Worm (Caenorhabditis elegans) whole organism, young adult: ENCODE data around the gene cest-28.
A peak's percentile ranks its signal among the peaks of the same experiment; 100 is the strongest.

ENCODE experiments used
- B0261.1 ChIP-seq: sonication (generic microtip); optimal IDR thresholded peaks from 2 replicates; lab custom pipeline; 2016; ENCODE audit warnings: mild to moderate bottlenecking, missing genetic modification characterization, moderate library complexity, missing compliant biosample characterization
- B0336.3 ChIP-seq: fragments of 200-800 bp; sonication (Bioruptor generic); IDR thresholded peaks from 2 replicates; pipeline ENCODE4 v1.3.6; 2022; ENCODE audit warnings: missing genetic modification characterization, missing compliant biosample characterization
- D2030.7 ChIP-seq: fragments of 200-800 bp; sonication (Bioruptor generic); IDR thresholded peaks from 2 replicates; pipeline ENCODE4 v1.3.6; 2022; ENCODE audit warnings: missing genetic modification reagents, missing genetic modification characterization, missing compliant biosample characterization
- F55B11.4 ChIP-seq: sonication (generic microtip); optimal IDR thresholded peaks from 2 replicates; lab custom pipeline; 2016; ENCODE audit warnings: missing compliant biosample characterization, missing genetic modification characterization, borderline replicate concordance; ENCODE audit not compliant: insufficient read depth
- F57A8.1 ChIP-seq: fragments of 200-800 bp; sonication (Bioruptor generic); optimal IDR thresholded peaks from 2 replicates; lab custom pipeline; 2018; ENCODE audit warnings: mild to moderate bottlenecking, missing genetic modification characterization, moderate library complexity, missing compliant biosample characterization
- Y53G8AR.9 ChIP-seq: fragments of 200-800 bp; sonication (Bioruptor generic); conservative IDR thresholded peaks from 2 replicates; pipeline ENCODE4 v1.3.6; 2022; ENCODE audit warnings: missing genetic modification reagents, missing genetic modification characterization, missing compliant biosample characterization
- Y56A3A.18 ChIP-seq: fragments of 200-800 bp; sonication (Bioruptor generic); IDR thresholded peaks from 2 replicates; pipeline ENCODE4 v1.3.6; 2022; ENCODE audit warnings: missing genetic modification reagents, missing genetic modification characterization, missing compliant biosample characterization
- akir-1 ChIP-seq: fragments of 200-800 bp; sonication (Bioruptor generic); optimal IDR thresholded peaks from 2 replicates; lab custom pipeline; 2018; ENCODE audit warnings: mild to moderate bottlenecking, missing genetic modification characterization, moderate library complexity, missing compliant biosample characterization
- aptf-2 ChIP-seq: fragments of 200-800 bp; sonication (Bioruptor generic); conservative IDR thresholded peaks from 2 replicates; pipeline ENCODE4 v1.3.6; 2022; ENCODE audit warnings: missing genetic modification reagents, missing genetic modification characterization, missing compliant biosample characterization
- atf-7 ChIP-seq: sonication (generic microtip); optimal IDR thresholded peaks from 2 replicates; lab custom pipeline; 2017; ENCODE audit warnings: mild to moderate bottlenecking, missing genetic modification characterization, missing compliant biosample characterization
- attf-6 ChIP-seq: fragments of 200-800 bp; sonication (Bioruptor generic); IDR thresholded peaks from 2 replicates; pipeline ENCODE4 v1.3.6; 2022; ENCODE audit warnings: missing genetic modification reagents, missing genetic modification characterization, missing compliant biosample characterization
- ccch-3 ChIP-seq: fragments of 200-800 bp; sonication (Bioruptor generic); optimal IDR thresholded peaks from 2 replicates; lab custom pipeline; 2018; ENCODE audit warnings: mild to moderate bottlenecking, missing genetic modification characterization, missing compliant biosample characterization
- cebp-1 ChIP-seq, 2 experiments: fragments of 200-800 bp in 1 of 2; sonication (Bioruptor generic) in 1 of 2; sonication (generic microtip) in 1 of 2; IDR thresholded peaks in 1 of 2; optimal IDR thresholded peaks in 1 of 2; 2 replicates each; pipeline versions ENCODE4 v1.3.6 to Lab custom; 2017 to 2022; ENCODE audit warnings: missing compliant biosample characterization in 2 of 2, missing genetic modification characterization in 2 of 2, mild to moderate bottlenecking in 1 of 2, missing genetic modification reagents in 1 of 2, moderate library complexity in 1 of 2
- ceh-40 ChIP-seq: fragments of 200-800 bp; sonication (Bioruptor generic); IDR thresholded peaks from 2 replicates; pipeline ENCODE4 v1.3.6; 2022; ENCODE audit warnings: missing genetic modification characterization, missing compliant biosample characterization
- ceh-58 ChIP-seq: fragments of 200-800 bp; sonication (Bioruptor generic); IDR thresholded peaks from 2 replicates; pipeline ENCODE4 v1.3.6; 2022; ENCODE audit warnings: missing genetic modification characterization, missing compliant biosample characterization
- chd-7 ChIP-seq: sonication (generic microtip); optimal IDR thresholded peaks from 2 replicates; lab custom pipeline; 2016; ENCODE audit warnings: mild to moderate bottlenecking, missing genetic modification characterization, moderate library complexity, missing compliant biosample characterization
- dox-1 ChIP-seq: fragments of 200-800 bp; sonication (Bioruptor generic); IDR thresholded peaks from 2 replicates; pipeline ENCODE4 v1.3.6; 2022; ENCODE audit warnings: missing genetic modification reagents, missing genetic modification characterization, missing compliant biosample characterization
- dpff-1 ChIP-seq: sonication (generic microtip); optimal IDR thresholded peaks from 2 replicates; lab custom pipeline; 2017; ENCODE audit warnings: mild to moderate bottlenecking, missing genetic modification characterization, missing compliant biosample characterization
- egrh-3 ChIP-seq: fragments of 200-800 bp; sonication (Bioruptor generic); IDR thresholded peaks from 2 replicates; pipeline ENCODE4 v1.3.6; 2022; ENCODE audit warnings: missing genetic modification reagents, missing genetic modification characterization, missing compliant biosample characterization
- ekl-4 ChIP-seq: fragments of 200-800 bp; sonication (Bioruptor generic); IDR thresholded peaks from 2 replicates; pipeline ENCODE4 v1.3.6; 2022; ENCODE audit warnings: missing genetic modification reagents, missing genetic modification characterization, missing compliant biosample characterization
- gei-17 ChIP-seq: fragments of 200-800 bp; sonication (Bioruptor generic); optimal IDR thresholded peaks from 2 replicates; lab custom pipeline; 2018; ENCODE audit warnings: mild to moderate bottlenecking, missing genetic modification characterization, missing compliant biosample characterization
- hmg-1.2 ChIP-seq: fragments of 200-800 bp; sonication (Bioruptor generic); IDR thresholded peaks from 2 replicates; pipeline ENCODE4 v1.3.6; 2022; ENCODE audit warnings: missing genetic modification reagents, missing genetic modification characterization, missing compliant biosample characterization
- lir-1 ChIP-seq: fragments of 200-800 bp; sonication (Bioruptor generic); conservative IDR thresholded peaks from 2 replicates; pipeline ENCODE4 v1.3.6; 2022; ENCODE audit warnings: missing genetic modification reagents, missing genetic modification characterization, missing compliant biosample characterization
- lsl-1 ChIP-seq: fragments of 200-800 bp; sonication (Bioruptor generic); optimal IDR thresholded peaks from 2 replicates; lab custom pipeline; 2018; ENCODE audit warnings: mild to moderate bottlenecking, missing genetic modification characterization, moderate library complexity, missing compliant biosample characterization
- mel-28 ChIP-seq: sonication (generic microtip); optimal IDR thresholded peaks from 2 replicates; lab custom pipeline; 2016; ENCODE audit warnings: borderline replicate concordance, mild to moderate bottlenecking, missing genetic modification characterization, missing compliant biosample characterization
- nhr-80 ChIP-seq: sonication (generic microtip); optimal IDR thresholded peaks from 2 replicates; lab custom pipeline; 2016; ENCODE audit warnings: missing genetic modification characterization, missing compliant biosample characterization
- pbrm-1 ChIP-seq: fragments of 200-800 bp; sonication (Bioruptor generic); IDR thresholded peaks from 2 replicates; pipeline ENCODE4 v1.3.6; 2022; ENCODE audit warnings: missing genetic modification reagents, missing genetic modification characterization, missing compliant biosample characterization
- rec-8 ChIP-seq, 2 experiments: sonication (generic microtip); optimal IDR thresholded peaks; 2 replicates each; lab custom pipeline; 2016; ENCODE audit warnings: mild to moderate bottlenecking in 2 of 2, missing genetic modification characterization in 2 of 2, missing genetic modification reagents in 2 of 2, missing genotype in 2 of 2, missing biosample characterization in 1 of 2, missing compliant biosample characterization in 1 of 2, moderate library complexity in 1 of 2
- repo-1 ChIP-seq: sonication (generic microtip); optimal IDR thresholded peaks from 2 replicates; lab custom pipeline; 2017; ENCODE audit warnings: mild to moderate bottlenecking, missing genetic modification characterization, missing compliant biosample characterization
- sdz-38 ChIP-seq: sonication (generic microtip); optimal IDR thresholded peaks from 2 replicates; lab custom pipeline; 2016; ENCODE audit warnings: missing genotype, missing genetic modification characterization, missing compliant biosample characterization
- sea-2 ChIP-seq: fragments of 200-800 bp; sonication (Bioruptor generic); IDR thresholded peaks from 2 replicates; pipeline ENCODE4 v1.3.6; 2022; ENCODE audit warnings: missing genetic modification characterization, missing compliant biosample characterization
- snpc-1.1 ChIP-seq: sonication (generic microtip); optimal IDR thresholded peaks from 2 replicates; lab custom pipeline; 2017; ENCODE audit warnings: missing genetic modification characterization, mild to moderate bottlenecking, missing compliant biosample characterization, antibody characterized with exemption, moderate library complexity, missing genotype, missing genetic modification reagents; ENCODE audit not compliant: insufficient read depth
- sptf-2 ChIP-seq: fragments of 200-800 bp; sonication (Bioruptor generic); optimal IDR thresholded peaks from 2 replicates; lab custom pipeline; 2018; ENCODE audit warnings: mild to moderate bottlenecking, missing genetic modification characterization, missing compliant biosample characterization
- tbx-9 ChIP-seq: sonication (generic microtip); optimal IDR thresholded peaks from 2 replicates; lab custom pipeline; 2016; ENCODE audit warnings: borderline replicate concordance, missing genetic modification characterization, inconsistent platforms, missing compliant biosample characterization
- unc-130 ChIP-seq: sonication (generic microtip); optimal IDR thresholded peaks from 2 replicates; lab custom pipeline; 2016; ENCODE audit warnings: missing genetic modification reagents, missing genetic modification characterization, missing compliant biosample characterization
- zfh-2 ChIP-seq: fragments of 200-800 bp; sonication (Bioruptor generic); conservative IDR thresholded peaks from 2 replicates; pipeline ENCODE4 v1.3.6; 2022; ENCODE audit warnings: missing genetic modification reagents, missing genetic modification characterization, missing compliant biosample characterization
- ztf-22 ChIP-seq: fragments of 200-800 bp; sonication (Bioruptor generic); optimal IDR thresholded peaks from 2 replicates; lab custom pipeline; 2018; ENCODE audit warnings: mild to moderate bottlenecking, missing genetic modification characterization, moderate library complexity, missing compliant biosample characterization

cest-28 gene

DNA sequence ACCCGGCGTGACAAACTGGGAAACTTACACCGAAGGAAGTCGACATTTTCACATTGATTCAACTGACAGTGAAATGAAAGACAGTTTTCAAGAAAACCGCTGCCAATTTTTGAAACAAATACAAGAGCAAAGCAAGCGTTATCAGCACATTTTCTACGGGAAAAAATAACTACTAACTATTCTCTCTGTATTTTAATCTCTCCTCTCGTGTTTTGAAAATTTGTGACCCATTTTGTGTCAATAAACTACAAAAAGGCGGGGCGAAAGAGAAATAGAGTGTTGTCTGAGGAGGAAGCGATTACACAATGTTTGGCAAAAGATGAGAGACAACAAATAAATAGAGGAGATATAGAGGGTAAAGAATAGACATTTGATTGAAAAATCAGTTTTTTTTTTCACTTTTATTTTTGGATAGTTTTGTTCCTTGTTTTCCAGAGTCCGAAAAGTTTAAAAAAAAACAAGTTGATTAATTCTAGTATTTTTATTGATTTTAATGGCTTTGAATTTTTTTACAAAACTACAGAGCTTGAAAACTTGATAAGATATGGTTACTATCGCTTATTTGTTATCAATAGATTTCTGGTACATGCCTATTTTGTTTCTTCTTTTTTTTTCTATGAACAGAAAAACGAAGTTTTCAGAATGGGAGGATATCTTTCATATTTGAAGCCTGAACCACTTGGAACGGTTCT lies 6.7 kb downstream of the cest-28 start, which contains the start of gene cest-34:
Gene cest-34 (plus strand): TSS at position 642 of the 692 bp plus-strand sequence.
- TF ChIP-seq F55B11.4 = no peak
- TF ChIP-seq nhr-80 (tag; lab: Kevin White, UChicago) = peak; percentile 87
- TF ChIP-seq repo-1 (tag; lab: Kevin White, UChicago) = no peak
- no peak for TF ChIP-seq B0336.3 (GFP tag; lab: Robert Waterston, UW)
- TF ChIP-seq, all 124 proteins: peak for 1

DNA sequence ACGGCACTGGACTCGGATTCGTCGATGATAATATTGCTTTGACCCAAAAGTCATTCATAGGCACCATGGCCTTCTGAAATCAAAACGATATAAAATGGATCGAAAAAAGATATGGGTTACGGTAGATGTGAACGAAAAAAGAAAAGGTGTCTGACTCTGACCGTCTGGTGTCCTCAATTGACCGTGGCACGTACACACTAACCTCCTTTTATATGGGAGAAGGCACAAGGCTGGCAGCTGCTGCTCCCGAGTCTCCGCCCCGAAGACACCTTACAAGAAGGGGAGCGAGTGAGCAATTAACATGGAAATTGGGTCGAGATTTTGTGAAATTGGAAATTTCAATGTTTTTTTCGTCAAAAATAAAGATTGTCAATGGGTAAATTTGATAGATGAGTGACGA lies 11.9 kb downstream of the cest-28 start, which contains the start of gene egl-46:
Gene egl-46 (minus strand): TSS at position 73 of the 400 bp plus-strand sequence.
- 0 out of 2 replicates have a peak, but pooled peaks have one; percentile 19 for TF ChIP-seq zfh-2
- TF ChIP-seq mel-28 (tag; lab: Kevin White, UChicago) = no peak

ce11 chrV:6683282-6683681 lies 13.7 kb downstream of the cest-28 start:
- TF ChIP-seq tbx-9 = no peak
- no peak for TF ChIP-seq F57A8.1 (GFP tag; lab: Kevin White, UChicago)
- no peak for TF ChIP-seq B0261.1 (tag; lab: Kevin White, UChicago)
- TF ChIP-seq egrh-3 (GFP tag; lab: Robert Waterston, UW) = no peak
- no peak for TF ChIP-seq ceh-40 (GFP tag; lab: Robert Waterston, UW)
- TF ChIP-seq hmg-1.2 (GFP tag; lab: Robert Waterston, UW) = no peak
- TF ChIP-seq gei-17 (GFP tag; lab: Kevin White, UChicago) = no peak
- no peak for TF ChIP-seq Y53G8AR.9
- TF ChIP-seq dpff-1 (tag; lab: Kevin White, UChicago) = no peak
- TF ChIP-seq snpc-1.1 (tag; lab: Kevin White, UChicago) = no peak
- TF ChIP-seq rec-8 (tag; optimal IDR thresholded peaks at IDR 0.05; lab: Kevin White, UChicago) = no peak
- no peak for TF ChIP-seq Y56A3A.18 (GFP tag; lab: Robert Waterston, UW)
- TF ChIP-seq unc-130 (GFP tag; lab: Kevin White, UChicago) = no peak
- TF ChIP-seq ccch-3 (GFP tag; lab: Kevin White, UChicago) = no peak
- no peak for TF ChIP-seq aptf-2 (GFP tag; lab: Robert Waterston, UW)
- no peak for TF ChIP-seq sea-2 (GFP tag; lab: Robert Waterston, UW)
- TF ChIP-seq cebp-1 (GFP tag; IDR thresholded peaks at IDR 0.05; lab: Robert Waterston, UW) = no peak
- TF ChIP-seq cebp-1 (tag; optimal IDR thresholded peaks at IDR 0.05; lab: Kevin White, UChicago) = no peak

- TF ChIP-seq attf-6 = no peak
- TF ChIP-seq lsl-1 (GFP tag; lab: Kevin White, UChicago) = no peak
- no peak for TF ChIP-seq lir-1 (GFP tag; lab: Robert Waterston, UW)
- TF ChIP-seq ztf-22 (GFP tag; lab: Kevin White, UChicago) = no peak
- TF ChIP-seq sdz-38 (tag; lab: Kevin White, UChicago) = no peak
- TF ChIP-seq dox-1 (GFP tag; lab: Robert Waterston, UW) = no peak
- no peak for TF ChIP-seq atf-7 (tag; lab: Kevin White, UChicago)
- TF ChIP-seq akir-1 (GFP tag; lab: Kevin White, UChicago) = no peak
- no peak for TF ChIP-seq ekl-4 (GFP tag; lab: Robert Waterston, UW)
- no peak for TF ChIP-seq ceh-58
- no peak for TF ChIP-seq chd-7 (tag; lab: Kevin White, UChicago)
- no peak for TF ChIP-seq D2030.7
- no peak for TF ChIP-seq sptf-2 (GFP tag; lab: Kevin White, UChicago)
- TF ChIP-seq ceh-40 (GFP tag; lab: Robert Waterston, UW) = no peak
- TF ChIP-seq pbrm-1 (GFP tag; lab: Robert Waterston, UW) = no peak
These were observed 14.1 kb downstream of the cest-28 start for ce11 chrV:6683740-6684139.
